Fruit fly (Drosophila melanogaster) Kc167 (cell line): ENCODE data around the gene LIMK1.

ENCODE experiments used
- Myc ChIP-seq: fragments of >200 bp; optimal IDR thresholded peaks from 2 replicates; lab custom pipeline; 2017; ENCODE audit warnings: missing external identifiers
- Sin3A ChIP-seq: fragments of >200 bp; optimal IDR thresholded peaks from 2 replicates; lab custom pipeline; 2018; ENCODE audit warnings: missing external identifiers
- h ChIP-seq: fragments of >200 bp; optimal IDR thresholded peaks from 3 replicates; lab custom pipeline; 2018; ENCODE audit warnings: missing external identifiers
- insv ChIP-seq: fragments of >200 bp; optimal IDR thresholded peaks from 3 replicates; lab custom pipeline; 2018; ENCODE audit warnings: missing external identifiers
- psq ChIP-seq: fragments of >200 bp; optimal IDR thresholded peaks from 2 replicates; lab custom pipeline; 2017; ENCODE audit warnings: missing external identifiers
- ttk ChIP-seq: sonication (Bioruptor generic); optimal IDR thresholded peaks from 2 replicates; lab custom pipeline; 2017; ENCODE audit warnings: missing external identifiers

DNA sequence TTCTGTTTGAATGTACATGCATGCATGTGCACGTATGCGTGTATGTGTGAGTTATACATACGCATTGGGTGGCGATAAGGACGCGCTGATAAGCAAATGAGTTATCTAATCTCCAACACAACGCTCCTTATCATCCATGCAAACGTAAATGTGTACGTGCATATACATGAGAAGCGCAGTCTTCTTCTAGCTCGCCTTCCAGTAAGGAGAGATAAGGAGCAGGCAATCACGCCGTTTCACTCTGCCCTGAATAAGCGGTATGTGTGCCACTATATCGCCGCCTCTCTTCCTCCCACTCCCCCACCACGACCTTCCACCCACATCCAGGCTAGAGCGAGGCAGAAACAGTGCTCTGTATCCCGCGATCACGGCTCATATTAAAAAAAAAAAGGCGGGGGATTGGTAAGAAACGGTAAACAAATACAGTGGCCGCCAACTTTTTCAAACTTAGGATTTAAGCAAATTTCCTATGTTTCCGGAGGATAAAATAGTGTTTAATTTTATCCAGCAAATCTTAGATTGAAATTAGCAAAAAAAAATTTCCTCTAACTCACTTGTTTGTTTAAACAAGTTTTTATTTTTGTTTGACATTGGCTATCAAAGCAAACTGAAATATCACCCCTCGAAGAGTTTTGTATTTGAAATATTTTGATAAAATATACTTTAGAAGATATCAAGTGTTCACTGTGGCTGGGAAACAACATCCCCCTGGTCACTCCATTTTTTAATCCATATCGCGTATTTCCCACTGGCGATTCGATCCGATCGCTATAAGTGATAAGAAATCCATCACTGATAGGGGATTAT lies 11.3 kb downstream of the LIMK1 start:
- TF ChIP-seq ttk (lab: Kevin White, UChicago) (no peak), Myc (lab: Kevin White, UChicago) (no peak), psq (lab: Kevin White, UChicago) (no peak), Sin3A (lab: Kevin White, UChicago) (no peak), insv (lab: Kevin White, UChicago) (no peak), h (no peak)
